Fruit fly (Drosophila melanogaster): ENCODE data around the gene ham.

- no peak for TF ChIP-seq CTCF (optimal IDR thresholded peaks at IDR 0.05)
- no peak for TF ChIP-seq CG8478 (optimal IDR thresholded peaks at IDR 0.05)
Observed at dm6 chr2L:18742710-18743109, 50.0 kb downstream of the ham start.
